Fruit fly (Drosophila melanogaster) S2 (cell line): ENCODE measurements around the gene CG10949.

Source experiments
- CG8478 ChIP-seq: fragments of >200 bp; optimal IDR thresholded peaks from 2 replicates; lab custom pipeline; 2018
- CTCF ChIP-seq, 2 experiments: fragments of >200 bp; optimal IDR thresholded peaks; 2 replicates each; lab custom pipeline; 2018

CG10949 gene

DNA sequence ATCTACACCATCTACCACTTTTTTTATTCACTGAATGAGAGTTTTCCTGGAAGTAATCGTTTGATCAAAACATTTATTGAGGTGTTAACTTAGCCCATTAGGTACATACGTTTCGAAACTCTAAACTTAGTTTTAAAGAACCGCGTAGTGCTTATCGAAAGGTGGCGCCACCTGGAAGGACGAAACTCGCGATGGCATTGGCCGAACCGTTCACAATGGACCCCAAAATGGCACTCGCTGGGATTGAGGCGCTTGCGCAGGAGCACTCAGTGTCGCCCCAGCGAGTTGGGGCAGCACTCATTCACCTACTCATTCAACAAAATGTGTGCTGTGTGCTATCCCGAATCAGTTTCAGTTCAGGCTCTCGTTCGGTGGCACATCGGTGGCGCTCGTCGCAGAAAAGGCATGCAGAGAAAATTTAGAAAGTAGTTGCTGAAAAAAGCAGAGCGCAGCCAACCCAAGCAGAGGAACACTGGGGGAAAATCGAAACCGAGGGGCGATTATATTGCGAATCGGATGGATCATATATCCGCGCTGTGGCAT lies 9.2 kb upstream of the CG10949 start, which contains the start of gene CG31688:
Gene CG31688 (plus strand): TSS at position 346 of the 543 bp plus-strand sequence.
- TF ChIP-seq CTCF (optimal IDR thresholded peaks at IDR 0.05; lab: Kevin White, UChicago) (peak; percentile 74 to 82), CG8478 (lab: Kevin White, UChicago) (no peak)

DNA sequence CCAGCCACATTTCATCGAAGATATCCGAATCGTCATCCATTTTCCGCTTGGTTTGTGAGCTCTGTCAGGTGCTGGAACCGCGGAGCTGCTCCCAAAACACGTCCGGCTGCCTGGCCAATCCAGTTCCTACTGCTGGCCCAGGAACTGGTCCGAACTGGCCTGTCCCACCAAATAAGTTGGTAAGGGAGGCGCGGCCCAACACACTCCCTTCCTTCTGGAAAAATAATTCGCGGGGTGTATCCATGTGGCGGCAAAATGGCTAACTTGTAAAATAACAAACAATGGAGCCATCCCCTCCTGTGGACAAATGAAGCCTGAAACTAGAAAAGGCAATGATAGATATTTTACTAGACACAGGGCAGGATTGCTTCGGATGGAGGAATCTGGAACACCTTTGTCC lies 7.8 kb upstream of the CG10949 start, which contains the start of gene CG15130:
Gene CG15130 (minus strand): TSS at position 101 of the 400 bp plus-strand sequence.
- TF ChIP-seq CTCF (optimal IDR thresholded peaks at IDR 0.05; lab: Kevin White, UChicago) (no peak), CG8478 (lab: Kevin White, UChicago) (no peak)

DNA sequence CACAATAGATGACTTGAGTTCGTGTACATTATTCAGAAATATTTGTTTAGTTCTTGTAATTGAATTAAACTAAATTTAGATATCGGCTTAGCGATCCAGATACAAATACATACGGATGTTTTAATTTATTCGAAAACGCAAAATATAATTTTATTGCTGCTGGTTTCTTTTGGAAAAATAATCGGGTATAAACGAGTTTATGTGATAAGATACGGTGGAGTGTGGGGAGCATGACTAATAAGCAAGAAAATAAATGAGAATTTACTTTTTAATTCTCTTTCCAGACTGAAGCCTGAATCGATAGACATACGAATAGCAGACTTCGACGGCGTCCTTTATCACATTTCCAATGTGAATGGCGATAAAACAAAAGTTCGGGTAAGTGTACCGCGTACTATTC lies 3.3 kb upstream of the CG10949 start:
- TF ChIP-seq CG8478 (lab: Kevin White, UChicago) (no peak), CTCF (optimal IDR thresholded peaks at IDR 0.05; lab: Kevin White, UChicago) (no peak)

DNA sequence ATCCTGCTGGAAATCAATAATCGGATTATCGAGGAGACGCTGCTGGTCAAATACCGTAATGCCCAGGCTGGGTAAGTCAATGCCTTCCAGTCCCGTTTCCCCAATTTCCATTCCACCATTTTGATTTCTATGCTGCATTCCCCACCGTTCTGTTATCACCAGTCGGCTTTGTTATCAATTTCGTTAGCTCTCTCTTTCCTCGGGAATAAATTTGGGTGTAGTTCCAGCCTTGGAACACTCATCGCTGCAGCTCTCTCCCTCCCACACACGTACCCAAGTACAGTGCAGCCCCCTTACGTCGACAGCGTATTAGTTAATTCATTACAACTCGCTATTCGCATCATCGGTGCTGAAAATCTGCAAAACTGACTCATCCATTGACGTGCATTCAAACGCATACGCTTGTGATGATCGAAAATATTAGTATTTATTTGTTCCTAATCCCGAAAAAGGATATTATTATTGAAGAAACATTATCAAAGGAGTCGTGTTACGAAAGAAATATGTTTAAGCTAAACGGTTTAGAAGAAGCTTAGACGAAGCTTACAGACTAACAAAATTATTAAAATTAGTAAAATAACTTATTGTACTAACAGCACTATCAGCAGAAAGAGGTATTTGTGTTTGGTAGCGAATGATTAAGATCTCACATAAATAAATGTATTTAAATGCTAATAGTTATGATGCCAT lies 1.0 kb upstream of the CG10949 start:
- TF ChIP-seq CG8478 (lab: Kevin White, UChicago) (no peak), CTCF (optimal IDR thresholded peaks at IDR 0.05; lab: Kevin White, UChicago) (no peak)

DNA sequence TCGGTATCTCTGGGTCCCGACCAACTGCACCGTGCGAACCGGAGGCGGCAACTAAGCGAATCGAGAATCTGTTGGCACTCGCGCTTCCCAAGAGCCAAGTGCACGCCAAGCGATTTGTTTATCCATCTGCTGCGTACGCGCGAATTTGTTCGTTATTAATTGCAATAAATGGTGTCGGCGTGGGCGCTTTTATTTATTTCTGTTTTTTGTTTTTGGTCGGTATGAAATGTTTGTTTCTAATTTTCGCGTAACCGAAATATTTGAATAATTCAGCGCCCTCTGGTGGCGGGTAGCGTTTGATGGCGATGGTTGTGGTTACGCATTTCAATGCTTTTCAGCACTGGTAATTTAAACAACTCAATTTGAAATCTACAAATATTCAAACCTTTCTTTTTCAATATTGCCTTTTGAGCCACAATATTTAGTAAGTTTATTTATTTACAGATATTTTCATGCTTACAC lies 1.9 kb downstream of the CG10949 start, which contains the start of gene CG10947:
Gene CG10947 (minus strand): TSS at position 51 of the 462 bp plus-strand sequence.
- TF ChIP-seq CG8478 (lab: Kevin White, UChicago) (no peak), CTCF (optimal IDR thresholded peaks at IDR 0.05; lab: Kevin White, UChicago) (peak; percentile 84 to 91)

DNA sequence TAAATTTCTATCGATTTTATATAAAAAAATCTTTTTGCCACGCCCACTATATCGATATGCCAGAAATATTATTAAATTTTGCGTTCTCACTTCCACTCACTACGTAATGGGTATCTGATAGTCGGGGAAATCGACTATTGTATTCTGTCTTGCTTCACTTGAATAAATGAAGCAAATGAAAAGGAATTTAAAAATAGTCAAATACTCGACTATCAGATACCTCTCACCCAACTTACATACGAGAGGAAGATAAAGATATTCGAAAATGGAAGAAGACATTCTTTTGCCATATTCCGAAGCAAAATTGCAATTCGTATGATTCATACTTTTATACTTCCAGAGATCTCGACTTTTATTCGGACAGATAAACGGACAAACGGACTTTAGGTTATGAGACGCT lies 2.9 kb downstream of the CG10949 start:
- no peak for TF ChIP-seq CG8478 (lab: Kevin White, UChicago)
- no peak for TF ChIP-seq CTCF (optimal IDR thresholded peaks at IDR 0.05; lab: Kevin White, UChicago)

DNA sequence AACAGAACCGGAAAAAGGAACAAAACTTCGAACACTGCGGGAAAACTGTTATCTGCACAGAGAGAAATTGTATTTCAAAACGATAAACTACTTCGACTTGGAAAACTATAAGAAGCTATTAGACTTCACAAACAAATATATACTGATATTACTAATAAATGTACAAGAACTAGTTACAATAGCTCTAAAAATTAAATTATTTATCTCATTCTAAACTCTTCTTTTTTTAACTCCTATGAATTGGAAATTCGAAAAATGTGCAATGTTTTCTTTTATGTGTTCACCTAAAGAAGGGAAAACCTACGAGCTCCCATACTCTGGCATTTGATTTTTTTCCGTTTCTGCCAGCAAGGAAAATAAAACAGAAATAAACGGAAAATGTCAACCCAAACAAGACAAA lies 15.3 kb downstream of the CG10949 start:
- no peak for TF ChIP-seq CTCF (optimal IDR thresholded peaks at IDR 0.05; lab: Kevin White, UChicago)
- TF ChIP-seq CG8478 (lab: Kevin White, UChicago), result no peak

DNA sequence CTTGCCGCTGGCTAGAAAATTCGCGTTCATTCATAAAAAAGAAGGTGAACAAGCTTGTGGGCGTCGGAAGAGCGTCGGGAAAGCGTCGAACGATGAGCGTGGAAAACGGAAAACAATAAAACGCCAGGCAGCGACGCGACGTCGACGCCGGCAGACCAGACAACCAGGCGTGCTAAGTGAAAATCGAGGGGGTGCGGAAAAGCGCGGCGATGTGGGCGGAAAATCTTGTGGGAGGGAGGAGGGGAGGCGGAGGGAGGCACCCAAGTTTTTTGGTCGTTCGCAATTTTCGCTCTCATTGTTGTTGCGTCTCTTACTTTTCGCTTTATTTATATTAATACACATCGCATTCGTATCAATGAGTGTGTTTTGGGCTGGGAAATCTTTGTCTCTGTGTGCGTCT lies 15.8 kb downstream of the CG10949 start:
- TF ChIP-seq CTCF (optimal IDR thresholded peaks at IDR 0.05; lab: Kevin White, UChicago), result no peak
- TF ChIP-seq CG8478 (lab: Kevin White, UChicago), result no peak

DNA sequence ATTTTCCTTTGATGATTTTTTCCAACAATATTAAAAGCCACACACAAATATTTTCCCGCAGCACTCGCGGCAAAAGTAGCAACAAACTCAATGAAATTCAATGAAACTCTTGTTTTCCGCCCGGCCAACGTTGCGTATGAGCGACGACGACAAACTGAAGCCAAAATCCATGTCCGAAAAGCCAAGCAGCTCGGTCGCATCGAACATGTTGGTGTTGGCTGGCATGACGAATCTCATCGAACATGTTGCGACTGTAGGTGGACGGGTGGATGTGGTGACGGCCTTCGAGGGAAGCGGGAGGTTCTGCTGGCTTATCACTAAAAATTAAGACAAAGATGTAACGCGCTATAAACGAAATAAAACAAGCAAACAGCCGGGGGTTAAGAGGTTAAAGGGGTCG lies 17.5 kb downstream of the CG10949 start:
- TF ChIP-seq CTCF (optimal IDR thresholded peaks at IDR 0.05; lab: Kevin White, UChicago), result no peak
- TF ChIP-seq CG8478 (lab: Kevin White, UChicago), result no peak

DNA sequence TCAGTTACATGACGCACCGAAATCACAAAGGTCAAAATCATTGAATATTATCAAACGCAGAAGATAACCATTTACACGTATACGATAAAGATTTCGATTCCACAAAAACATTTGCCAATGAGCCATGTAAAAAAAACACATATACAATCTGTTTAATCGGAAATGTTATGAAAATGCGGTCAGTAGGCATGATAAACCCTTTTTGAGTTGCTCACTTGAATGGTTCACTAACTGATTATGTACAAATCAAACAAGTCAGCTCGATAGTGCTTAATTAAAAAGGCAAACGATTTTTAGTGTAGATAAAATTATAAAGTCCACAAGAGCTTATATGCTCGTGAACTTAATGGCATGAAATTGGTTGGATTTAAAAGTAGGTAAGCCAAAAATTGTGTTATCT lies 19.7 kb downstream of the CG10949 start:
- TF ChIP-seq CG8478 (lab: Kevin White, UChicago) (no peak), CTCF (optimal IDR thresholded peaks at IDR 0.05; lab: Kevin White, UChicago) (no peak)

DNA sequence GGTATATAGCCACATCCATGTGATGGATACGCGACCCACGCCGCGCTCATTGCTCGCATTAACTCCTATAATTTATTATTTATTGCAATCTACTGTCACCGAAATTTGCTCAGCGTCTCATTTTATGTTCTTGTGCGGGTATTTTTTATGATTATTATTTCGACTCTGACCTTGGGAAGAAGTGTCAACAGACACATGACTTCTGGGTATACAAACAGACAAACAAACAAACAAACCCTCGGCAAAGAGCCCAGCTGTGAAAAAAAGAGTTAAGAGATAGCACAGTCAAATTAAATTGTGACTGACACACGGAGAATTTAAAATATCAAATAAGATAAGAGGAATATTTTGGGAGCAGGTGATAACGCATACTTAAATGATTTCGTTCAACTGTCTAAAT lies 26.7 kb downstream of the CG10949 start:
- no peak for TF ChIP-seq CG8478 (lab: Kevin White, UChicago)
- TF ChIP-seq CTCF (optimal IDR thresholded peaks at IDR 0.05; lab: Kevin White, UChicago), result no peak

DNA sequence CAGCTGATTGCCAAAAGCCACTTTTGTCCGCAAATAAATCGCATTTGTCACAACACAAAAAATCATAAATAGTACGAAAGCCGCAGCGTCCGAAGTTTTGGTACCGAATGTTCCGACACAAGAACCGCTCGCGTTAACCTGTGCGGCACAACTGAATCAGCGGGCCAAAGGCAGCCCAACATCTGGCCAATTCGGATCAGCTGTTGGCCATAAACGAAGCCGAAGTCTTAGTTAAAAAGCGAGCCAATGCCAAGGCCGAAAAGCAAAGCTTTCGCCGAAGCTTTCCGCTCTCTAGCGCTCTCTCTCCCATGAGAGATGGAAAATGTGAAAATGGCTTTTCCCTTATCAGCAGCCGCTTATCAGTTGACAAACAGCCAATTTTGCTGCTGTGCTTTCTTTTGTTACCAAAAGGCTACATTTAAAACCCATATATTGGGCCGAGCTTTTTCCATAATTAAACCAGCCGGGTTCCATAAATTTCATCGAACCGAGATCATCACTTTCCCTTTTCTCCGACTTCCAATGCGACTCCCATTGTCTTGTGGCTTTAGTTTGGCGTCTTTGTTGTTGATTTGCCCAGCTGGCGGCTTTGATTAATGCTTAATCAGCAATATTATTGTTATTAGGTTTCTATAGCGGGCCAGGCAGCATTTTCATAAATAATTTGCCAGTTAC lies 34.4 kb downstream of the CG10949 start, which contains the start of gene CG16798:
Gene CG16798 (minus strand): TSS at position 216 of the 675 bp plus-strand sequence.
- no peak for TF ChIP-seq CTCF (optimal IDR thresholded peaks at IDR 0.05; lab: Kevin White, UChicago)
- TF ChIP-seq CG8478 (lab: Kevin White, UChicago), result no peak

DNA sequence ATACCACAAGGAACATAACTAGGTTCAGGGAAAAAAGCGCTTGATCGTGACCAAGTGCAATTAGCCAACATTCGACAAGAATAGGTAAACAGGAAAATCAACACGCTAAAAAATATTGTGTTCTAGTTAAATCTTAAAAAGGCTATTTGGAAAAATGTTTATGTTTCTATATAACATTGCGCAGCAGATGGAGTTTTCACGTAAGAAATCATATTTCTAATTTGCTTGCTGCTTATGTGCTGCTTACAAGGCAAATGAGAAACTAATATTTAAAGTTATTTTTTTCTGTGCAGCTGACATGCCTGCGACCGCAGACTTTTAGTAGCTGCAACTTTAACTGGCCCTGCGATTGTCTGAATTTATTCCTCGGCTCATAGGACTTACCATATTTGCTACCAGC lies 35.4 kb downstream of the CG10949 start:
- TF ChIP-seq CTCF (optimal IDR thresholded peaks at IDR 0.05; lab: Kevin White, UChicago), result no peak
- no peak for TF ChIP-seq CG8478 (lab: Kevin White, UChicago)

DNA sequence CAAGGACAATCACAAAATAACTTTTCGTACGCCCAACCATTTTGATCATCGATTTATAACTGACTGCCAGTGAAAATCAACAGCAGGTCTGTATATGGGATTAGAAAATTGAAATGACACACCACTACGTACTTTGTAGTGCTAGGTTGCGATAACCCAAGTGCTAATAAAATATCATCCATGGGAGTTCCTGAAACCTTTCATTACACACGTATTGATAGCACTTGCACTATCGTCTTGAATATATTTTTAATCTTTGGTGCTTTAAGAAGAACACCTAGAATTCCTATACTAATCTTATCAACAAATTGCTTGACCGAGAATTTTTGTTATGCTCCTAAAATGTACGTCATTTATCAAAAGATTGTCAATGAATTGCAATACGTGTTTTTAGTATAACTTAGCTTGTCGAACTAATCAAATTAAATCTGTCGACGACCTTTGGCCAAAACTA lies 42.6 kb downstream of the CG10949 start, which contains the start of gene Ugt37A1:
Gene Ugt37A1 (minus strand): TSS at position 51 of the 454 bp plus-strand sequence.
- no peak for TF ChIP-seq CG8478 (lab: Kevin White, UChicago)
- TF ChIP-seq CTCF (optimal IDR thresholded peaks at IDR 0.05; lab: Kevin White, UChicago), result no peak

DNA sequence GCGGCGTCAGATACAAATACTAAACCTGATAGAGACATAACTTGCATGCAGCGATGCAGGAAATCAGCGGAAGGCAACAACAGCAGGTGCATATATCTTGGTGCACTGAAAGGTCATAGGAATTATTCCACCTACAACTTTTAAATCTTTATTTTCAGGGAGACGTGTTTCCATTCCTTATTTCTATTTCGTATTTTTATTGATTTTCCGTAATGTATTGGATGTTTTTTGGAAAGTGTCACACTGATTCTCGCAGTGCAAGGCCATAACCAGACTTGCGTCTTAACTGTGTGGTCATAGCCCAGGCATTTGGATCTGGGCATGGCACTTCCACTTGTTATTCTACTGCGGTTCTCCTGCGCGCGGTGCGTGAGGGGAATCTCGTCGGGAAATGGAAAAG lies 45.3 kb downstream of the CG10949 start:
- no peak for TF ChIP-seq CG8478 (lab: Kevin White, UChicago)
- no peak for TF ChIP-seq CTCF (optimal IDR thresholded peaks at IDR 0.05; lab: Kevin White, UChicago)
